Fruit fly (Drosophila melanogaster): Measurements from ENCODE around the gene E5.

The E5 gene

dm6 chr3R:13914760-13915417 lies 40.2 kb upstream of the E5 start (continued):
- TF ChIP-seq Hr78 (GFP tag; optimal IDR thresholded peaks at IDR 0.05), result peak in 1 of 2 experiments; percentile 50
- peak; percentile 69 for TF ChIP-seq CG10959 (GFP tag; IDR thresholded peaks at IDR 0.05)
- no peak for TF ChIP-seq zf30C (GFP tag; optimal IDR thresholded peaks at IDR 0.05)
- TF ChIP-seq gro (GFP tag; optimal IDR thresholded peaks at IDR 0.05), result peak; percentile 66
- peak; percentile 76 for TF ChIP-seq bab2 (GFP tag; optimal IDR thresholded peaks at IDR 0.05)
- TF ChIP-seq CG12299 (tag; optimal IDR thresholded peaks at IDR 0.05), result peak; percentile 13
- TF ChIP-seq CG9876 (GFP tag; optimal IDR thresholded peaks at IDR 0.05), result peak; percentile 23
- no peak for TF ChIP-seq CG2889 (GFP tag; IDR thresholded peaks at IDR 0.05)
- TF ChIP-seq Eip74EF (GFP tag; optimal IDR thresholded peaks at IDR 0.05), result peak in 1 of 2 experiments; percentile 44
- TF ChIP-seq CG33557 (GFP tag; optimal IDR thresholded peaks at IDR 0.05), result no peak
- peak; percentile 41; the same call in 1 of the 2 replicates for TF ChIP-seq ham (GFP tag; IDR thresholded peaks at IDR 0.05)
- TF ChIP-seq Rfx (GFP tag; IDR thresholded peaks at IDR 0.05), result peak; percentile 92
- TF ChIP-seq Lhr (GFP tag; optimal IDR thresholded peaks at IDR 0.05), result peak; percentile 32
- TF ChIP-seq wor (GFP tag; IDR thresholded peaks at IDR 0.05), result peak; percentile 67; the same call in 1 of the 2 replicates
- peak; percentile 68 for TF ChIP-seq peb (GFP tag; IDR thresholded peaks at IDR 0.05)
- no peak for TF ChIP-seq tna (GFP tag; IDR thresholded peaks at IDR 0.05; ENCODE audit: partially characterized antibody)
- TF ChIP-seq nom (GFP tag; optimal IDR thresholded peaks at IDR 0.05), result no peak
- TF ChIP-seq rib (GFP tag; IDR thresholded peaks at IDR 0.05), result peak; percentile 85
- TF ChIP-seq mirr (GFP tag; optimal IDR thresholded peaks at IDR 0.05), result no peak
- TF ChIP-seq Camta (GFP tag; optimal IDR thresholded peaks at IDR 0.05), result peak; percentile 72
- TF ChIP-seq ash1 (GFP tag; optimal IDR thresholded peaks at IDR 0.05), result no peak
- TF ChIP-seq otp (GFP tag; IDR thresholded peaks at IDR 0.05), result peak; percentile 77
- TF ChIP-seq sisA (GFP tag; IDR thresholded peaks at IDR 0.05), result peak; percentile 79
- no peak for TF ChIP-seq cad (GFP tag; optimal IDR thresholded peaks at IDR 0.05)
- peak; percentile 40 for TF ChIP-seq cato (GFP tag; optimal IDR thresholded peaks at IDR 0.05; ENCODE audit: borderline replicate concordance)
- TF ChIP-seq BEAF-32 (GFP tag; optimal IDR thresholded peaks at IDR 0.05), result no peak
- TF ChIP-seq CG6689 (GFP tag; IDR thresholded peaks at IDR 0.05), result peak; percentile 83
- TF ChIP-seq Chrac-16 (GFP tag; optimal IDR thresholded peaks at IDR 0.05), result peak; percentile 66
- TF ChIP-seq z (GFP tag; IDR thresholded peaks at IDR 0.05), result 0 out of 3 replicates have a peak, but pooled peaks have one; percentile 44
- peak; percentile 54 for TF ChIP-seq CG1233 (GFP tag; optimal IDR thresholded peaks at IDR 0.05)
- TF ChIP-seq so (GFP tag; IDR thresholded peaks at IDR 0.05), result peak; percentile 77; the same call in 2 of the 3 replicates
- no peak for TF ChIP-seq HLHmδ (GFP tag; optimal IDR thresholded peaks at IDR 0.05)
- no peak for TF ChIP-seq bigmax (GFP tag; optimal IDR thresholded peaks at IDR 0.05)
- TF ChIP-seq ewg (GFP tag; optimal IDR thresholded peaks at IDR 0.05), result peak; percentile 52
- peak; percentile 76 for TF ChIP-seq bcd (GFP tag; optimal IDR thresholded peaks at IDR 0.05)
- TF ChIP-seq CG5953 (GFP tag; IDR thresholded peaks at IDR 0.05), result peak; percentile 77
- TF ChIP-seq tup (GFP tag; optimal IDR thresholded peaks at IDR 0.05), result no peak
- peak; percentile 56 for TF ChIP-seq slp2 (GFP tag; optimal IDR thresholded peaks at IDR 0.05)
- no peak; the same call in 1 of the 2 replicates for TF ChIP-seq Ravus (GFP tag; IDR thresholded peaks at IDR 0.05)
- TF ChIP-seq dmrt99B (tag; optimal IDR thresholded peaks at IDR 0.05), result peak; percentile 88
- no peak for TF ChIP-seq Drgx (GFP tag; IDR thresholded peaks at IDR 0.05)
- no peak for TF ChIP-seq mld (GFP tag; IDR thresholded peaks at IDR 0.05; ENCODE audit: partially characterized antibody)
- TF ChIP-seq Atf6 (GFP tag; IDR thresholded peaks at IDR 0.05), result peak; percentile 70; the same call in 1 of the 2 replicates
- TF ChIP-seq cwo (GFP tag; optimal IDR thresholded peaks at IDR 0.05), result peak; percentile 52
- TF ChIP-seq lbe (GFP tag; optimal IDR thresholded peaks at IDR 0.05), result peak; percentile 2
- TF ChIP-seq CG13894 (tag; optimal IDR thresholded peaks at IDR 0.05), result peak; percentile 92
- TF ChIP-seq tgo (GFP tag; IDR thresholded peaks at IDR 0.05), result peak; percentile 79
- peak; percentile 74 for TF ChIP-seq maf-S (GFP tag; optimal IDR thresholded peaks at IDR 0.05)
- TF ChIP-seq Sox100B (GFP tag; optimal IDR thresholded peaks at IDR 0.05), result peak; percentile 61

All from whole organism, embryonic.